Fruit fly (Drosophila melanogaster): Measurements from ENCODE around the gene vri.
A peak's percentile ranks its signal among the peaks of the same experiment; 100 is the strongest.

Gene vri

dm6 chr2L:5239433-5240278, 49.1 kb upstream of the vri start (continued):
- no peak for TF ChIP-seq CG14965 (GFP tag; optimal IDR thresholded peaks at IDR 0.05; ENCODE audit: borderline replicate concordance)
- TF ChIP-seq Hr39 (optimal IDR thresholded peaks at IDR 0.05): no peak
- TF ChIP-seq tap (tag; optimal IDR thresholded peaks at IDR 0.05): no peak
- peak; percentile 46 for TF ChIP-seq grn (GFP tag; optimal IDR thresholded peaks at IDR 0.05)
- TF ChIP-seq CG14710 (tag; optimal IDR thresholded peaks at IDR 0.05): peak; percentile 4
- peak; percentile 89 for TF ChIP-seq D (optimal IDR thresholded peaks at IDR 0.05)
- peak; percentile 6 for TF ChIP-seq D (GFP tag; optimal IDR thresholded peaks at IDR 0.05)
- TF ChIP-seq cad (GFP tag; optimal IDR thresholded peaks at IDR 0.05): peak; percentile 53
- no peak for TF ChIP-seq CG11723 (GFP tag; optimal IDR thresholded peaks at IDR 0.05)
- no peak for TF ChIP-seq Sin3A (optimal IDR thresholded peaks at IDR 0.05)
- no peak for TF ChIP-seq Bdp1 (GFP tag; optimal IDR thresholded peaks at IDR 0.05)
- TF ChIP-seq fd64A (GFP tag; optimal IDR thresholded peaks at IDR 0.05): peak; percentile 9
- no peak for TF ChIP-seq da (GFP tag; optimal IDR thresholded peaks at IDR 0.05)
- TF ChIP-seq yki (optimal IDR thresholded peaks at IDR 0.05): no peak
- 0 out of 3 replicates have a peak, but pooled peaks have one; percentile 6 for TF ChIP-seq Opbp (GFP tag; IDR thresholded peaks at IDR 0.05; ENCODE audit: partially characterized antibody)
- peak; percentile 78 for TF ChIP-seq Med (GFP tag)
- no peak for TF ChIP-seq inv (GFP tag; IDR thresholded peaks at IDR 0.05; ENCODE audit: partially characterized antibody)
- TF ChIP-seq CG7928 (GFP tag; optimal IDR thresholded peaks at IDR 0.05): no peak
- TF ChIP-seq rib (GFP tag; IDR thresholded peaks at IDR 0.05): no peak
- TF ChIP-seq Stat92E (GFP tag; optimal IDR thresholded peaks at IDR 0.05): peak in 1 of 3 experiments; percentile 98
- peak; percentile 63 for TF ChIP-seq CG15696 (tag; optimal IDR thresholded peaks at IDR 0.05)
- TF ChIP-seq Poxn (GFP tag; IDR thresholded peaks at IDR 0.05): no peak
- TF ChIP-seq Oaz (GFP tag; IDR thresholded peaks at IDR 0.05): no peak
- TF ChIP-seq phol (tag; optimal IDR thresholded peaks at IDR 0.05): no peak
- TF ChIP-seq CG1024 (GFP tag; IDR thresholded peaks at IDR 0.05): no peak
- peak; percentile 0 for TF ChIP-seq CG12769 (tag; optimal IDR thresholded peaks at IDR 0.05)
- TF ChIP-seq CG31388 (GFP tag; optimal IDR thresholded peaks at IDR 0.05): no peak
- TF ChIP-seq sr (GFP tag; IDR thresholded peaks at IDR 0.05): peak; percentile 93
- no peak for TF ChIP-seq CG9876 (GFP tag; optimal IDR thresholded peaks at IDR 0.05)
- no peak for TF ChIP-seq CG14860 (GFP tag; IDR thresholded peaks at IDR 0.05; ENCODE audit: partially characterized antibody)
- no peak for TF ChIP-seq Ravus (GFP tag; IDR thresholded peaks at IDR 0.05)
- TF ChIP-seq HmgD (GFP tag; optimal IDR thresholded peaks at IDR 0.05): no peak
- TF ChIP-seq sug (tag; optimal IDR thresholded peaks at IDR 0.05): no peak
- no peak for TF ChIP-seq en (GFP tag; optimal IDR thresholded peaks at IDR 0.05)
- no peak for TF ChIP-seq Sry-δ (GFP tag; optimal IDR thresholded peaks at IDR 0.05)
- no peak for TF ChIP-seq Lhr (GFP tag; optimal IDR thresholded peaks at IDR 0.05)
- no peak for TF ChIP-seq Side (GFP tag; optimal IDR thresholded peaks at IDR 0.05)
- no peak for TF ChIP-seq NK7.1 (GFP tag; optimal IDR thresholded peaks at IDR 0.05)
- TF ChIP-seq tup (GFP tag; optimal IDR thresholded peaks at IDR 0.05): no peak
- 0 out of 3 replicates have a peak, but pooled peaks have one; percentile 20 for TF ChIP-seq ci (GFP tag; IDR thresholded peaks at IDR 0.05)
- TF ChIP-seq sc (optimal IDR thresholded peaks at IDR 0.05): no peak
- TF ChIP-seq sc (GFP tag; optimal IDR thresholded peaks at IDR 0.05): no peak
- TF ChIP-seq CG4360 (GFP tag; IDR thresholded peaks at IDR 0.05): peak; percentile 31; the same call in 1 of the 2 replicates
- TF ChIP-seq CG4820 (GFP tag; optimal IDR thresholded peaks at IDR 0.05): no peak
- peak in 1 of 2 experiments; percentile 0 for TF ChIP-seq bsh (GFP tag; optimal IDR thresholded peaks at IDR 0.05)
- TF ChIP-seq oc (tag; optimal IDR thresholded peaks at IDR 0.05): peak; percentile 52
- TF ChIP-seq Antp (GFP tag; optimal IDR thresholded peaks at IDR 0.05): no peak
- no peak for TF ChIP-seq CG5180 (GFP tag; optimal IDR thresholded peaks at IDR 0.05)
- TF ChIP-seq bbx (GFP tag; IDR thresholded peaks at IDR 0.05; ENCODE audit: partially characterized antibody): no peak
- peak; percentile 88 for TF ChIP-seq sd (tag; optimal IDR thresholded peaks at IDR 0.05)

Measured in whole organism, embryonic.